Worm (Caenorhabditis elegans): ENCODE measurements around the gene C02E7.6.

Gene C02E7.6

DNA sequence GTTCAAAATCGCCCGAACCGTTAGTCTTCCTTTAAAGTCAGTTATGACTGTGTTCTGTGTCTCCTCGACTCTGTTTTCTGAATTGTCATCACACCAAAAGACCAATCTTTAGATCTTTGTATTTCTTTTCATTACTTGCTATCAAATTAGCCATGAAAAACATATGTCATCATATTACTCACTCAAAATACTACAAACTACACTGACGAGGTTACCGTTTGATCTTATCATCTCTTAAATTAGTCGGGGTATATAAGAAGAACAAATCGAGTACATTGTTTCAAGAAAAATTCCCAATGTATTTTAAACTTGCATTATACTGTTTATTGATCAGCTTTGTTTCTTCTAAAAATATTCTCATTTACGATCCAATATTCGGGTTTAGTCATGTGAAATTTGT, 10.4 kb upstream of the C02E7.6 start, which contains the start of gene ugt-13:
Gene ugt-13 (plus strand): TSS at position 294 of the 400 bp plus-strand sequence.
- TF ChIP-seq zip-8 (tag; optimal IDR thresholded peaks at IDR 0.05) (no peak), elt-1 (tag; optimal IDR thresholded peaks at IDR 0.05; ENCODE audit: borderline replicate concordance, insufficient read depth) (no peak), lsy-2 (tag; optimal IDR thresholded peaks at IDR 0.05) (no peak), hlh-1 (tag; optimal IDR thresholded peaks at IDR 0.05) (no peak), tbx-8 (GFP tag; optimal IDR thresholded peaks at IDR 0.05) (no peak)

DNA sequence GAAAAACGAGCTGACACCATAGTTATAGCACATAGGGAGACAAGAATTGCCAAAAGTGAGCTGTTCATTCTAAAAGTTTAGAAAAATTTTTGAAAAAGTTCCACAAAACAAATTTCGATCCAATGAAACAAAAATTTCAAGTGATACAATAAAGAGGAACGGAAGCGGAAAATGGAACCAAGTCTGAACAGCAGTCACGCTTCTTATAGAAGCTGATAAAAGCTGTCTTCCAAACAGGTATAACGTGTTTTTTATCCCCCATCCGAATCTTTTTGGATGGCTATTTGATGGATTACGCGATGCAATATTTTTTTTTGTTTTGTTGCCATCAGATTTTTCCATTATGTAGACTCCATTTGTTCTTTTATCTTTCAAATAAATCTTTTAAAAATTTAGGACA, 6.7 kb upstream of the C02E7.6 start, which contains the start of gene H23N18.5:
Gene H23N18.5 (minus strand): TSS at position 69 of the 400 bp plus-strand sequence.
- TF ChIP-seq snpc-4 (tag; optimal IDR thresholded peaks at IDR 0.05) (no peak), elt-1 (tag; optimal IDR thresholded peaks at IDR 0.05; ENCODE audit: borderline replicate concordance, insufficient read depth) (peak; percentile 0), lin-32 (GFP tag; optimal IDR thresholded peaks at IDR 0.05) (no peak)

DNA sequence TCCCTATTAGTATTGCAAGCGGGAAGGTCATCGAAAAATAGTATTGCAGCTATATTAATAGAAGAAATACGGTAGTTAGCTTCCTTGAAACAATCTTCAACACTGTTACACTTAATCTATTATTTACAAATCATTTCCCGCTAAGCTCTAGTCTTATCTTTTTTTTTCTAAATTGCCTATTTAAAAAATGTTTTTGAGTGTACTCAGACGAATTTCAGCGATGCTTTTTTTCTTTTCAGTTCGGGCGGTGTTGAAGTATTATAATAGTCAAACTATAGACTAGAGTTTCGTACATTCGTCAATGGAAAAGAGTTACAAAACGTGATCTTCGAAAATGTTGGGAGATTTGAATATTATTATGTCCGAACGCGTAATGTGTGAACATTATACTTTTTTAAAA, 5.2 kb upstream of the C02E7.6 start:
- TF ChIP-seq mls-2 (tag; optimal IDR thresholded peaks at IDR 0.05): no peak
- no peak for TF ChIP-seq lin-13 (tag; optimal IDR thresholded peaks at IDR 0.05)
- TF ChIP-seq nhr-12 (tag; optimal IDR thresholded peaks at IDR 0.05): no peak
- no peak for TF ChIP-seq nhr-237 (tag; optimal IDR thresholded peaks at IDR 0.05)
- no peak for TF ChIP-seq ceh-83 (GFP tag; optimal IDR thresholded peaks at IDR 0.05)
- no peak for TF ChIP-seq blmp-1 (tag; optimal IDR thresholded peaks at IDR 0.05)
- no peak for TF ChIP-seq unc-39 (tag; optimal IDR thresholded peaks at IDR 0.05)
- TF ChIP-seq bed-3 (GFP tag; optimal IDR thresholded peaks at IDR 0.05): no peak
- TF ChIP-seq unc-62 (GFP tag; optimal IDR thresholded peaks at IDR 0.05): no peak
- no peak for TF ChIP-seq elt-1 (tag; optimal IDR thresholded peaks at IDR 0.05; ENCODE audit: borderline replicate concordance, insufficient read depth)
- no peak for TF ChIP-seq sem-2 (GFP tag; optimal IDR thresholded peaks at IDR 0.05)
- TF ChIP-seq ceh-43 (GFP tag; optimal IDR thresholded peaks at IDR 0.05): no peak
- TF ChIP-seq lsy-2 (tag; optimal IDR thresholded peaks at IDR 0.05): no peak

DNA sequence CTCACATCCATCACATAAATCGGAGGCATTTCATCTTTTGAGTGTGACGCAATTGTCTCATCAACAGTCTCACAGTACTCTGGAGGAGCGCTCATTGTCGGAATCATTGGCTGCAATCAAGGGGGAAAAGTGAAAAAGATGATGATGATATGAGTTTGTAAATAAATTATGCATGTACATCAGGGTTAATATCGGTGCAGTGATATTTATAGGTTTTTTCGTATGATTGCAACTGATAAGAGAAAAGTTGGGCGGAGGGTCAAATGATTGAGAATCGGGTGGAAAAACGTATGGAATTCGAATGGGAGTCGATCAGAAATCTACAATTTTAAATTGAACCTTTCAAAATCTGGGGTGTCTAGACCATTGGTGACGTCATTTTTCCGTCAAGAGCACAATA, 4.1 kb upstream of the C02E7.6 start, which contains the start of gene H23N18.6:
Gene H23N18.6 (minus strand): TSS at position 201 of the 400 bp plus-strand sequence.
- TF ChIP-seq lin-13 (tag; optimal IDR thresholded peaks at IDR 0.05): no peak
- no peak for TF ChIP-seq zip-8 (tag; optimal IDR thresholded peaks at IDR 0.05)
- no peak for TF ChIP-seq unc-39 (tag; optimal IDR thresholded peaks at IDR 0.05)
- TF ChIP-seq mls-2 (tag; optimal IDR thresholded peaks at IDR 0.05): no peak
- no peak for TF ChIP-seq nhr-2 (tag; optimal IDR thresholded peaks at IDR 0.05)
- TF ChIP-seq nhr-12 (tag; optimal IDR thresholded peaks at IDR 0.05): no peak
- TF ChIP-seq sptf-1 (tag; optimal IDR thresholded peaks at IDR 0.05): no peak
- TF ChIP-seq M03D4.4 (tag; optimal IDR thresholded peaks at IDR 0.05): no peak
- no peak for TF ChIP-seq blmp-1 (tag; optimal IDR thresholded peaks at IDR 0.05)
- no peak for TF ChIP-seq bed-3 (GFP tag; optimal IDR thresholded peaks at IDR 0.05)
- TF ChIP-seq sem-2 (GFP tag; optimal IDR thresholded peaks at IDR 0.05): no peak
- no peak for TF ChIP-seq ces-1 (GFP tag; optimal IDR thresholded peaks at IDR 0.05)
- no peak for TF ChIP-seq elt-1 (tag; optimal IDR thresholded peaks at IDR 0.05; ENCODE audit: borderline replicate concordance, insufficient read depth)

DNA sequence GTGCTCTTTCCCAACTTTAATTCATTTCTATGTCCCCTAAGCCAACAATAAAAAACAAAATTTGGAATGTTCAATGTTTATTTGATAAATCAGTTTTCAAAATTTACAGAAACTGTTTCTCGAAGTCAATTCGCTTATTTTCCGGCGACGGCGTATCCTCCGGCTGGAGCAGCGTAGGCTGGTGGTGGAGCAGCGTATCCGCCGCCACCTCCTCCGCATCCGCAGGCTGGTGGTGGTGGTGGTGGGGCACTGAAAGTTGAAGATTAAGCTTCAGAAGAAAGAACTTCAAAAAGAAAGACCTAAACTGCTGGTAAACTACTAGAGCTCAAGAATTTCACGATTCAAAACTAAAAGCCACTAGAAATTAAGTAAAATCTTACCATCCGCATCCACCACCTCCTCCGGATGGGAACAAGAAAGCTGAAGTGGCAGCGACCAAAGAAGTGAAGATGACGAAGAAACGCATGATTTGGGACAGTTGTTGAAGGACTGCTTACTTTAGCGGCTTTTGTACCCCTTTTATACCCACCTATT, 849 bp upstream of the C02E7.6 start, which contains the start of gene C02E7.7:
Gene C02E7.7 (minus strand): TSS at position 484 of the 534 bp plus-strand sequence.
- no peak for TF ChIP-seq nhr-28 (tag; optimal IDR thresholded peaks at IDR 0.05)
- TF ChIP-seq pha-4 (tag; optimal IDR thresholded peaks at IDR 0.05): no peak
- TF ChIP-seq snpc-4 (tag; optimal IDR thresholded peaks at IDR 0.05): no peak
- TF ChIP-seq ztf-11 (tag; optimal IDR thresholded peaks at IDR 0.05): no peak
- no peak for TF ChIP-seq M03D4.4 (tag; optimal IDR thresholded peaks at IDR 0.05)
- no peak for TF ChIP-seq drap-1 (GFP tag; optimal IDR thresholded peaks at IDR 0.05)
- no peak for TF ChIP-seq ceh-43 (GFP tag; optimal IDR thresholded peaks at IDR 0.05)
- TF ChIP-seq nhr-237 (tag; optimal IDR thresholded peaks at IDR 0.05): no peak
- no peak for TF ChIP-seq zip-8 (tag; optimal IDR thresholded peaks at IDR 0.05)

DNA sequence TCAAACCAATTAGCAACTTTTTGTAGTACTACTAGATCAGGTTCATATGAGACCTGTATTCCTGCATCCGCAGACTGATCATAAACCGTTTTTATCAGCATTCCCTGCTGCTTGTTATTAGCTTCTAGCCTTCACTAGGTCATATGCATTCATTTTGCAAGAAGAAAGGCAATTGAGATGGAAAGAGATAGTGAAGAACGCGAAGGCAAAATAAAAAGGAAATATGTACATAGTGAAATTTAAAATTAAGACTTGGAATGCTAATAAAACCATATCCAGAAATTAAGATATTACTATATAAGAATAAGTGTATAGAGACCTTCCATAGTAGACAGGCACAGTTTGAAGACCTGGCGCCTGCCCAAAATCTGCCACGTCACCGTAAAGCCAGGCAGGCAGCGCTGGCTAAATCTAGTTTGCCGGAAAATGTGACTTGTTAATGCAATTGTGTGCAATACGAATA, 1.7 kb downstream of the C02E7.6 start, which contains the start of the genes C02E7.8 and srh-23:
Gene C02E7.8 (minus strand): TSS at position 101 of the 463 bp plus-strand sequence.
Gene srh-23 (plus strand): TSS at position 413 of the 463 bp plus-strand sequence.
- no peak for TF ChIP-seq elt-1 (tag; optimal IDR thresholded peaks at IDR 0.05; ENCODE audit: borderline replicate concordance, insufficient read depth)
- no peak for TF ChIP-seq ham-2 (GFP tag; optimal IDR thresholded peaks at IDR 0.05)
